Worm (Caenorhabditis elegans): ENCODE measurements around the gene Y19D10B.8.

ce11 chrV:2327124-2327523, 26.3 kb upstream of the Y19D10B.8 start:
- TF ChIP-seq nhr-77 (tag; optimal IDR thresholded peaks at IDR 0.05) (peak; percentile 88), daf-8 (GFP tag; IDR thresholded peaks at IDR 0.05) (no peak), snpc-4 (tag; optimal IDR thresholded peaks at IDR 0.05) (no peak), mep-1 (tag; optimal IDR thresholded peaks at IDR 0.05) (no peak), fkh-10 (GFP tag; optimal IDR thresholded peaks at IDR 0.05) (no peak), aly-2 (tag; optimal IDR thresholded peaks at IDR 0.05) (no peak), unc-62 (GFP tag; optimal IDR thresholded peaks at IDR 0.05 in 1 of 2) (no peak), unc-62 (tag; optimal IDR thresholded peaks at IDR 0.05) (no peak), nhr-42 (GFP tag; IDR thresholded peaks at IDR 0.05) (no peak), T26A8.4 (GFP tag; IDR thresholded peaks at IDR 0.05) (no peak), zfp-3 (GFP tag; conservative IDR thresholded peaks at IDR 0.05) (no peak), nhr-28 (tag; optimal IDR thresholded peaks at IDR 0.05) (peak; percentile 80), lsy-2 (tag; optimal IDR thresholded peaks at IDR 0.05) (peak in 1 of 2 experiments; percentile 51)

All from whole organism, L4 larva.